Worm (Caenorhabditis elegans) whole organism, early embryonic: Measurements from ENCODE around the gene fat-6.

Source experiments
- B0310.2 ChIP-seq: sonication (generic microtip); optimal IDR thresholded peaks from 2 replicates; lab custom pipeline; 2016; ENCODE audit warnings: mild to moderate bottlenecking, missing genetic modification characterization, missing compliant biosample characterization
- aly-1 ChIP-seq: sonication (generic microtip); optimal IDR thresholded peaks from 2 replicates; lab custom pipeline; 2016; ENCODE audit warnings: missing genetic modification characterization, missing compliant biosample characterization
- ama-1 ChIP-seq: fragments of 150-350 bp; optimal IDR thresholded peaks from 2 replicates; lab custom pipeline; 2014
- ceh-13 ChIP-seq: fragments of 200-800 bp; sonication (Bioruptor generic); optimal IDR thresholded peaks from 2 replicates; lab custom pipeline; 2018; ENCODE audit warnings: mild to moderate bottlenecking, missing genetic modification characterization, missing compliant biosample characterization
- flt-1 ChIP-seq: fragments of 200-800 bp; sonication (Bioruptor generic); IDR thresholded peaks from 2 replicates; pipeline ENCODE4 v1.3.6; 2022; ENCODE audit warnings: missing genetic modification characterization, missing compliant biosample characterization
- hmbx-1 ChIP-seq: sonication (generic microtip); optimal IDR thresholded peaks from 2 replicates; lab custom pipeline; 2016; ENCODE audit warnings: mild to moderate bottlenecking, missing genetic modification characterization, missing compliant biosample characterization
- pes-1 ChIP-seq: fragments of 200-800 bp; sonication (Bioruptor generic); IDR thresholded peaks from 2 replicates; pipeline ENCODE4 v1.3.6; 2022; ENCODE audit warnings: missing genetic modification reagents, missing genetic modification characterization, missing compliant biosample characterization
- scrt-1 ChIP-seq: fragments of 200-800 bp; sonication (Bioruptor generic); IDR thresholded peaks from 2 replicates; pipeline ENCODE4 v1.3.6; 2022; ENCODE audit warnings: missing genetic modification characterization, missing compliant biosample characterization
- sea-1 ChIP-seq: fragments of 200-800 bp; sonication (Bioruptor generic); conservative IDR thresholded peaks from 2 replicates; pipeline ENCODE4 v1.3.6; 2022; ENCODE audit warnings: missing genetic modification characterization, missing compliant biosample characterization
- tbx-11 ChIP-seq: fragments of 200-800 bp; sonication (Bioruptor generic); IDR thresholded peaks from 2 replicates; pipeline ENCODE4 v1.3.6; 2022; ENCODE audit warnings: missing genetic modification characterization, missing compliant biosample characterization
- tbx-37 ChIP-seq: fragments of 200-800 bp; sonication (Bioruptor generic); conservative IDR thresholded peaks from 2 replicates; pipeline ENCODE4 v1.3.6; 2022; ENCODE audit warnings: missing genetic modification reagents, missing genetic modification characterization, missing compliant biosample characterization
- tra-4 ChIP-seq: sonication (generic microtip); optimal IDR thresholded peaks from 2 replicates; lab custom pipeline; 2017; ENCODE audit warnings: missing genetic modification characterization, missing compliant biosample characterization

ce11 chrIV:11902832-11903231 is 12.7 kb downstream of the fat-6 start:
- TF ChIP-seq tbx-37 (no peak), flt-1 (GFP tag; lab: Robert Waterston, UW) (no peak), tra-4 (no peak), ama-1 (lab: Kevin White, UChicago) (no peak), tbx-11 (no peak), scrt-1 (GFP tag; lab: Robert Waterston, UW) (no peak), pes-1 (GFP tag; lab: Robert Waterston, UW) (no peak), hmbx-1 (tag; lab: Kevin White, UChicago) (no peak), ceh-13 (GFP tag; lab: Kevin White, UChicago) (no peak), aly-1 (no peak), sea-1 (GFP tag; lab: Robert Waterston, UW) (no peak), B0310.2 (no peak)
